Fruit fly (Drosophila melanogaster) whole organism, embryonic: Measurements from ENCODE around the gene qtc.
A peak's percentile ranks its signal among the peaks of the same experiment; 100 is the strongest.

Source experiments
- Ada2b ChIP-seq: fragments of 200-800 bp; sonication (Bioruptor generic); IDR thresholded peaks from 2 replicates; pipeline ENCODE4 v1.3.6; 2022; ENCODE audit warnings: missing biosample characterization, missing genetic modification characterization
- Bdp1 ChIP-seq: fragments of 200-800 bp; sonication (Bioruptor generic); optimal IDR thresholded peaks from 3 replicates; lab custom pipeline; 2016; ENCODE audit warnings: missing biosample characterization, missing genetic modification characterization
- CG10543 ChIP-seq: fragments of 200-800 bp; sonication (Bioruptor generic); optimal IDR thresholded peaks from 3 replicates; lab custom pipeline; 2017; ENCODE audit warnings: missing biosample characterization, mild to moderate bottlenecking, missing genetic modification characterization, moderate library complexity
- CG12155 ChIP-seq: fragments of 200-800 bp; sonication (Bioruptor generic); optimal IDR thresholded peaks from 3 replicates; lab custom pipeline; 2016; ENCODE audit warnings: missing biosample characterization, missing genetic modification characterization
- CG12942 ChIP-seq: fragments of 200-800 bp; sonication (Bioruptor generic); optimal IDR thresholded peaks from 3 replicates; lab custom pipeline; 2016; ENCODE audit warnings: missing biosample characterization, missing genetic modification characterization
- CG14710 ChIP-seq: fragments of 200-800 bp; sonication (Bioruptor generic); optimal IDR thresholded peaks from 3 replicates; lab custom pipeline; 2019; ENCODE audit warnings: missing biosample characterization, mild to moderate bottlenecking, missing genetic modification characterization, moderate library complexity
- CG14965 ChIP-seq: fragments of 200-800 bp; sonication (Bioruptor generic); optimal IDR thresholded peaks from 2 replicates; lab custom pipeline; 2016; ENCODE audit warnings: missing biosample characterization, missing genetic modification characterization, borderline replicate concordance
- CG15479 ChIP-seq: fragments of 200-800 bp; sonication (Bioruptor generic); optimal IDR thresholded peaks from 3 replicates; lab custom pipeline; 2019; ENCODE audit warnings: missing biosample characterization, mild to moderate bottlenecking, missing genetic modification characterization, moderate library complexity
- CG1647 ChIP-seq: fragments of 200-800 bp; sonication (Bioruptor generic); optimal IDR thresholded peaks from 3 replicates; lab custom pipeline; 2016; ENCODE audit warnings: missing biosample characterization, missing genetic modification characterization
- CG17361 ChIP-seq: fragments of 200-800 bp; sonication (Bioruptor generic); IDR thresholded peaks from 3 replicates; pipeline ENCODE4 v1.3.6; 2022; ENCODE audit warnings: missing biosample characterization, missing genetic modification characterization
- CG17802 ChIP-seq: fragments of 200-800 bp; sonication (Bioruptor generic); optimal IDR thresholded peaks from 2 replicates; lab custom pipeline; 2018; ENCODE audit warnings: missing biosample characterization, mild to moderate bottlenecking, missing genetic modification characterization, moderate library complexity
- CG31388 ChIP-seq: fragments of 200-800 bp; sonication (Bioruptor generic); optimal IDR thresholded peaks from 2 replicates; lab custom pipeline; 2016; ENCODE audit warnings: missing biosample characterization, missing genetic modification characterization
- CG32772 ChIP-seq: fragments of 200-800 bp; sonication (Bioruptor generic); IDR thresholded peaks from 2 replicates; pipeline ENCODE4 v1.3.6; 2022; ENCODE audit warnings: missing biosample characterization, missing genetic modification characterization
- CG3847 ChIP-seq: fragments of 200-800 bp; sonication (Bioruptor generic); IDR thresholded peaks from 2 replicates; pipeline ENCODE4 v1.3.6; 2022; ENCODE audit warnings: missing biosample characterization, missing genetic modification characterization
- CG6254 ChIP-seq: fragments of 200-800 bp; sonication (Bioruptor generic); optimal IDR thresholded peaks from 3 replicates; lab custom pipeline; 2017; ENCODE audit warnings: mild to moderate bottlenecking, missing biosample characterization, missing genetic modification reagents, missing genetic modification characterization
- CG7839 ChIP-seq: fragments of 200-800 bp; sonication (Bioruptor generic); optimal IDR thresholded peaks from 3 replicates; lab custom pipeline; 2018; ENCODE audit warnings: missing biosample characterization, mild to moderate bottlenecking, missing genetic modification characterization, moderate library complexity
- CG8290 ChIP-seq, 3 experiments: fragments of 200-800 bp; sonication (Bioruptor generic); optimal IDR thresholded peaks; 2 replicates each; lab custom pipeline; 2016 to 2019; ENCODE audit warnings: missing biosample characterization in 3 of 3, missing genetic modification characterization in 3 of 3, mild to moderate bottlenecking in 2 of 3, moderate library complexity in 1 of 3
- CG9215 ChIP-seq: fragments of 200-800 bp; sonication (Bioruptor generic); IDR thresholded peaks from 2 replicates; pipeline ENCODE4 v1.3.6; 2022; ENCODE audit warnings: missing biosample characterization, missing genetic modification characterization
- Dad ChIP-seq: fragments of 200-800 bp; sonication (Bioruptor generic); optimal IDR thresholded peaks from 3 replicates; lab custom pipeline; 2016; ENCODE audit warnings: missing biosample characterization, missing genetic modification characterization
- Dip2 ChIP-seq: fragments of 200-800 bp; sonication (Bioruptor generic); IDR thresholded peaks from 2 replicates; pipeline ENCODE4 v1.3.6; 2022; ENCODE audit warnings: missing biosample characterization, missing genetic modification characterization
- Doc3 ChIP-seq: fragments of 200-800 bp; sonication (Bioruptor generic); IDR thresholded peaks from 3 replicates; pipeline ENCODE4 v1.3.6; 2022; ENCODE audit warnings: missing biosample characterization, missing genetic modification characterization; ENCODE audit not compliant: partially characterized antibody
- Fer2 ChIP-seq: fragments of 200-800 bp; sonication (Bioruptor generic); optimal IDR thresholded peaks from 2 replicates; lab custom pipeline; 2018; ENCODE audit warnings: missing biosample characterization, mild to moderate bottlenecking, missing genetic modification characterization, moderate library complexity
- Nf-YB ChIP-seq: fragments of 200-800 bp; sonication (Bioruptor generic); optimal IDR thresholded peaks from 3 replicates; lab custom pipeline; 2019; ENCODE audit warnings: missing biosample characterization, mild to moderate bottlenecking, missing genetic modification characterization, moderate library complexity
- Oaz ChIP-seq: fragments of 200-800 bp; sonication (Bioruptor generic); IDR thresholded peaks from 2 replicates; pipeline ENCODE4 v1.3.6; 2022; ENCODE audit warnings: missing biosample characterization, missing genetic modification characterization
- Rx ChIP-seq: fragments of 200-800 bp; sonication (Bioruptor generic); IDR thresholded peaks from 2 replicates; pipeline ENCODE4 v1.3.6; 2022; ENCODE audit warnings: missing biosample characterization, missing genetic modification characterization
- Tbp ChIP-seq: fragments of >200 bp; optimal IDR thresholded peaks from 2 replicates; lab custom pipeline; 2018; ENCODE audit warnings: missing biosample characterization, missing genetic modification characterization
- abd-A ChIP-seq: fragments of 200-800 bp; sonication (Bioruptor generic); optimal IDR thresholded peaks from 3 replicates; lab custom pipeline; 2019; ENCODE audit warnings: missing biosample characterization, mild to moderate bottlenecking, missing genetic modification characterization, moderate library complexity
- ap ChIP-seq: fragments of 200-800 bp; sonication (Bioruptor generic); IDR thresholded peaks from 2 replicates; pipeline ENCODE4 v1.3.6; 2022; ENCODE audit warnings: missing biosample characterization, missing genetic modification characterization
- ase ChIP-seq: fragments of 200-800 bp; sonication (Bioruptor generic); IDR thresholded peaks from 3 replicates; pipeline ENCODE4 v1.3.6; 2022; ENCODE audit warnings: missing biosample characterization, missing genetic modification characterization
- br ChIP-seq: fragments of >200 bp; optimal IDR thresholded peaks from 2 replicates; lab custom pipeline; 2017
- chif ChIP-seq, 2 experiments: fragments of 200-800 bp; sonication (Bioruptor generic); optimal IDR thresholded peaks; 3 replicates each; lab custom pipeline; 2016; ENCODE audit warnings: missing biosample characterization in 2 of 2, missing genetic modification characterization in 2 of 2
- chn ChIP-seq: fragments of 200-800 bp; sonication (Bioruptor generic); optimal IDR thresholded peaks from 2 replicates; lab custom pipeline; 2016; ENCODE audit warnings: missing biosample characterization, missing genetic modification characterization
- croc ChIP-seq: fragments of 200-800 bp; sonication (Bioruptor generic); conservative IDR thresholded peaks from 3 replicates; pipeline ENCODE4 v1.3.6; 2022; ENCODE audit warnings: missing biosample characterization, missing genetic modification characterization
- crp ChIP-seq, 2 experiments: fragments of 200-800 bp; sonication (Bioruptor generic); optimal IDR thresholded peaks; 2 replicates in 1 of 2; 3 replicates in 1 of 2; lab custom pipeline; 2017; ENCODE audit warnings: missing biosample characterization in 2 of 2, missing genetic modification characterization in 2 of 2, mild to moderate bottlenecking in 1 of 2, moderate library complexity in 1 of 2
- cwo ChIP-seq: fragments of 200-800 bp; sonication (Bioruptor generic); optimal IDR thresholded peaks from 3 replicates; lab custom pipeline; 2017; ENCODE audit warnings: missing biosample characterization, missing genetic modification characterization, mild to moderate bottlenecking, moderate library complexity, missing genetic modification reagents
- exex ChIP-seq: fragments of 200-800 bp; sonication (Bioruptor generic); optimal IDR thresholded peaks from 4 replicates; lab custom pipeline; 2018; ENCODE audit warnings: missing biosample characterization, mild to moderate bottlenecking, missing genetic modification characterization, moderate library complexity
- fd64A ChIP-seq: fragments of 200-800 bp; sonication (Bioruptor generic); optimal IDR thresholded peaks from 3 replicates; lab custom pipeline; 2018; ENCODE audit warnings: missing biosample characterization, mild to moderate bottlenecking, missing genetic modification characterization
- gce ChIP-seq: fragments of 200-800 bp; sonication (Bioruptor generic); IDR thresholded peaks from 3 replicates; pipeline ENCODE4 v1.3.6; 2022; ENCODE audit warnings: missing biosample characterization, missing genetic modification characterization
- ind ChIP-seq: fragments of 200-800 bp; sonication (Bioruptor generic); optimal IDR thresholded peaks from 3 replicates; lab custom pipeline; 2016; ENCODE audit warnings: missing biosample characterization, missing genetic modification characterization
- inv ChIP-seq: fragments of 200-800 bp; sonication (Bioruptor generic); IDR thresholded peaks from 2 replicates; pipeline ENCODE4 v1.3.6; 2022; ENCODE audit warnings: missing biosample characterization, missing genetic modification characterization; ENCODE audit not compliant: partially characterized antibody
- lab ChIP-seq: fragments of 200-800 bp; sonication (Bioruptor generic); optimal IDR thresholded peaks from 3 replicates; lab custom pipeline; 2017; ENCODE audit warnings: missing biosample characterization, missing genetic modification characterization, mild to moderate bottlenecking, moderate library complexity, missing genetic modification reagents
- nerfin-2 ChIP-seq: fragments of 200-800 bp; sonication (Bioruptor generic); IDR thresholded peaks from 2 replicates; pipeline ENCODE4 v1.3.6; 2022; ENCODE audit warnings: missing biosample characterization, missing genetic modification characterization; ENCODE audit not compliant: partially characterized antibody
- nmo ChIP-seq: fragments of 200-800 bp; sonication (Bioruptor generic); optimal IDR thresholded peaks from 2 replicates; lab custom pipeline; 2018; ENCODE audit warnings: missing biosample characterization, mild to moderate bottlenecking, missing genetic modification characterization, moderate library complexity
- peb ChIP-seq: fragments of 200-800 bp; sonication (Bioruptor generic); IDR thresholded peaks from 2 replicates; pipeline ENCODE4 v1.3.6; 2022; ENCODE audit warnings: missing biosample characterization, missing genetic modification characterization
- pzg ChIP-seq: fragments of 200-800 bp; sonication (Bioruptor generic); optimal IDR thresholded peaks from 3 replicates; lab custom pipeline; 2018; ENCODE audit warnings: missing biosample characterization, mild to moderate bottlenecking, missing genetic modification characterization, moderate library complexity
- repo ChIP-seq: fragments of 200-800 bp; sonication (Bioruptor generic); optimal IDR thresholded peaks from 2 replicates; lab custom pipeline; 2016; ENCODE audit warnings: missing biosample characterization, missing genetic modification characterization
- ro ChIP-seq: fragments of 200-800 bp; sonication (Bioruptor generic); IDR thresholded peaks from 2 replicates; pipeline ENCODE4 v1.3.6; 2022; ENCODE audit warnings: missing biosample characterization, missing genetic modification characterization
- scrt ChIP-seq: fragments of 200-800 bp; sonication (Bioruptor generic); optimal IDR thresholded peaks from 2 replicates; lab custom pipeline; 2018; ENCODE audit warnings: missing biosample characterization, mild to moderate bottlenecking, missing genetic modification characterization, moderate library complexity
- stc ChIP-seq: fragments of 200-800 bp; sonication (Bioruptor generic); IDR thresholded peaks from 2 replicates; pipeline ENCODE4 v1.3.6; 2022; ENCODE audit warnings: missing biosample characterization, missing genetic modification characterization
- vfl ChIP-seq: fragments of 200-800 bp; sonication (Bioruptor generic); optimal IDR thresholded peaks from 2 replicates; lab custom pipeline; 2016; ENCODE audit warnings: missing biosample characterization, missing genetic modification characterization

Gene qtc

dm6 chr2L:5099790-5100360, 39.3 kb downstream of the qtc start, which contains the start of gene ND-13A (continued):
- TF ChIP-seq Dad (GFP tag; lab: Kevin White, UChicago) (no peak), abd-A (tag; lab: Kevin White, UChicago) (no peak), crp (GFP tag; optimal IDR thresholded peaks at IDR 0.05; lab: Kevin White, UChicago) (peak; percentile 36 to 92), exex (no peak), nmo (peak; percentile 9), stc (GFP tag; lab: Robert Waterston, UW) (peak; percentile 9; the same call in 1 of the 2 replicates), chif (GFP tag; optimal IDR thresholded peaks at IDR 0.05; lab: Kevin White, UChicago) (no peak), CG12155 (GFP tag; lab: Kevin White, UChicago) (no peak), peb (no peak), CG7839 (tag; lab: Kevin White, UChicago) (no peak), pzg (GFP tag; lab: Kevin White, UChicago) (peak; percentile 67), Rx (GFP tag; lab: Robert Waterston, UW) (no peak), ase (no peak), ap (GFP tag; lab: Robert Waterston, UW) (no peak), nerfin-2 (GFP tag; lab: Robert Waterston, UW) (no peak), cwo (GFP tag; lab: Kevin White, UChicago) (no peak), inv (GFP tag; lab: Robert Waterston, UW) (no peak), chn (GFP tag; lab: Kevin White, UChicago) (no peak), repo (GFP tag; lab: Kevin White, UChicago) (no peak), Oaz (GFP tag; lab: Robert Waterston, UW) (no peak), Fer2 (no peak), CG14965 (GFP tag; lab: Kevin White, UChicago) (no peak), CG12942 (GFP tag; lab: Kevin White, UChicago) (no peak), gce (no peak), CG10543 (no peak), lab (GFP tag; lab: Kevin White, UChicago) (no peak), CG32772 (GFP tag; lab: Robert Waterston, UW) (no peak), ro (GFP tag; lab: Robert Waterston, UW) (no peak), croc (GFP tag; lab: Robert Waterston, UW) (no peak), Bdp1 (GFP tag; lab: Kevin White, UChicago) (no peak), CG14710 (tag; lab: Kevin White, UChicago) (peak; percentile 13), CG9215 (no peak), CG1647 (GFP tag; lab: Kevin White, UChicago) (no peak), CG15479 (GFP tag; lab: Kevin White, UChicago) (peak; percentile 12), Tbp (GFP tag; lab: Kevin White, UChicago) (no peak), CG31388 (GFP tag; lab: Kevin White, UChicago) (no peak), ind (GFP tag; lab: Kevin White, UChicago) (no peak), CG17361 (GFP tag; lab: Robert Waterston, UW) (no peak; the same call in 2 of the 3 replicates), CG3847 (GFP tag; lab: Robert Waterston, UW) (no peak), Nf-YB (GFP tag; lab: Kevin White, UChicago) (no peak), Doc3 (GFP tag; lab: Robert Waterston, UW) (peak; percentile 30; the same call in 1 of the 3 replicates), fd64A (GFP tag; lab: Kevin White, UChicago) (no peak), CG17802 (tag; lab: Kevin White, UChicago) (no peak), br (lab: Kevin White, UChicago) (no peak), CG6254 (GFP tag; lab: Kevin White, UChicago) (peak; percentile 100), Ada2b (no peak), vfl (GFP tag; lab: Kevin White, UChicago) (no peak), CG8290 (GFP tag; optimal IDR thresholded peaks at IDR 0.05; lab: Kevin White, UChicago) (no peak), CG8290 (tag; optimal IDR thresholded peaks at IDR 0.05; lab: Kevin White, UChicago) (peak in 1 of 2 experiments; percentile 61), Dip2 (no peak), scrt (no peak)
